Worm (Caenorhabditis elegans): ENCODE measurements around the gene C39H7.4.

ce11 chrIV:5591134-5591533, 23.3 kb downstream of the C39H7.4 start:
- TF ChIP-seq ttx-3 (tag; optimal IDR thresholded peaks at IDR 0.05) (no peak), ama-1 (optimal IDR thresholded peaks at IDR 0.05) (no peak), eyg-1 (tag; optimal IDR thresholded peaks at IDR 0.05) (no peak), dve-1 (tag; optimal IDR thresholded peaks at IDR 0.05) (no peak), hlh-8 (tag; optimal IDR thresholded peaks at IDR 0.05) (no peak), pax-1 (tag; optimal IDR thresholded peaks at IDR 0.05) (no peak), ahr-1 (tag; optimal IDR thresholded peaks at IDR 0.05) (no peak), pha-4 (tag; optimal IDR thresholded peaks at IDR 0.05) (no peak), ceh-2 (tag; optimal IDR thresholded peaks at IDR 0.05) (no peak)
